Worm (Caenorhabditis elegans): Measurements from ENCODE around the gene Y57A10A.14.
"Not testable (repeated sequence)": the region's sequence is repeated elsewhere in the genome, so short reads cannot be mapped to it uniquely, and the experiment has no call there.

Gene Y57A10A.14

DNA sequence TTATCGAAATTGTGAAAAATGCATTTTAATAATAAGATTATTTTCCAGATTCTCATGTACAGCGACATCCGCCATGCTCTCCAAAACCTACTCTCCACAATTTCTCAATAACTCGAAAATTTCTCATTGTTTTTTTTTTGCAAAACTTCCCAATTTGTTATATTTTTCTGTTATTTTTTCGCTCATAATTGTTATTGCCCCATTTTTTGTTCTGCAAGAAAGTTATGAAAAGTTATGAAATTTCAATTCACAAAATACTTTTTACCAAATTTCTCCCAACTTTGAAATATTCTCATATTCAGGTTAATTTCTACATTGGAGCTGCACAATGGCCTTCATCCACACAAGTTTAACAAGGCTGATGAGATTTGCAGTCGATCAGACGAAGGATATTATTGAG is 34.1 kb upstream of the Y57A10A.14 start, which contains the start of gene Y57A10A.4:
Gene Y57A10A.4 (plus strand): TSS at position 301 of the 400 bp plus-strand sequence.
- not testable (repeated sequence) for TF ChIP-seq nhr-76 (tag; optimal IDR thresholded peaks at IDR 0.05); alr-1 (tag; optimal IDR thresholded peaks at IDR 0.05; ENCODE audit: borderline replicate concordance); ets-5 (GFP tag; IDR thresholded peaks at IDR 0.05)

DNA sequence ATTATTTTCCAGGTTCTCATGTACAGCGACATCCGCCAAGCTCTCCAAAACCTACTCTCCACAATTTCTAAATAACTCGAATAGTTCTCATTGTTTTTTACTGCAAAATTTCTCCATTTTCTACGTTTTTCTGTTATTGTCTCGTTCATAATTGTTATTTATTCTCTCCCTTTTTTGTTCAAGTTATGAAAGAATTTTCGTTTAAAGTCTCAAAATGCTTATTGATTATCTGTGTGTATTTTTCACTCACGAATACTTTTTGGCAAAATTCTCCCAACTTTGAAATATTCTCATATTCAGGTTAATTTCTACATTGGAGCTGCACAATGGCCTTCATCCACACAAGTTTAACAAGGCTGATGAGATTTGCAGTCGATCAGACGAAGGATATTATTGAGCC is 31.6 kb upstream of the Y57A10A.14 start, which contains the start of gene Y57A10A.5:
Gene Y57A10A.5 (plus strand): TSS at position 301 of the 400 bp plus-strand sequence.
- TF ChIP-seq ama-1 (optimal IDR thresholded peaks at IDR 0.05); F16B12.6 (tag; optimal IDR thresholded peaks at IDR 0.05); lin-13 (GFP tag; optimal IDR thresholded peaks at IDR 0.05): not testable (repeated sequence)

DNA sequence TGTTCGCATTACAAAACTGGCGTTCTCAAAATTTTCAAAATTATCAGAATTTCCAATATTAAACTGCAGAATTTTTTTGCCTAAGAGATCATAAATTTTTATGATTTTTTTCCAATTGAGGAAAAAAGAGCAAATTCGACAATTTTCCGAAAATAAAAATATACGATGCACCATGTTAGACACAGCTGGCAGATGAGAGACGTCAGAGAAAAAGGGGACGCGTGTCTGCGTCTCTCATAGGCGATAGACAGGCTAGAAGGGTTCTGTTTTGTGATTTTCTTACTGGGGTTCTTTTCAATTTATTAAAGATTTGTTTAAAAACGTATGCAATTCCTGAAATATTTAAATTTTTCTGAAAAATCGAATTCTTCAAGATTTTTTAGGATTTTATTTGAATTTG is 22.7 kb upstream of the Y57A10A.14 start:
- no peak for TF ChIP-seq nhr-47 (tag; optimal IDR thresholded peaks at IDR 0.05)
- TF ChIP-seq egl-27 (tag; optimal IDR thresholded peaks at IDR 0.05) = no peak
- TF ChIP-seq dpl-1 (GFP tag; optimal IDR thresholded peaks at IDR 0.05) = peak in 2 of 3 experiments; percentile 2 to 13
- no peak for TF ChIP-seq Y116A8C.19 (tag; optimal IDR thresholded peaks at IDR 0.05; ENCODE audit: borderline replicate concordance)
- peak; percentile 5 for TF ChIP-seq F16B12.6 (tag; optimal IDR thresholded peaks at IDR 0.05)
- no peak for TF ChIP-seq rnt-1 (tag; optimal IDR thresholded peaks at IDR 0.05)
- TF ChIP-seq fos-1 (tag; optimal IDR thresholded peaks at IDR 0.05) = no peak
- TF ChIP-seq efl-1 (optimal IDR thresholded peaks at IDR 0.05) = peak; percentile 60 to 67
- TF ChIP-seq efl-1 (GFP tag; optimal IDR thresholded peaks at IDR 0.05 in 1 of 2) = peak in 1 of 2 experiments; percentile 33
- peak; percentile 8 to 45 for TF ChIP-seq lin-35 (GFP tag; optimal IDR thresholded peaks at IDR 0.05)
- no peak for TF ChIP-seq ceh-8 (GFP tag; optimal IDR thresholded peaks at IDR 0.05)
- no peak for TF ChIP-seq unc-30 (tag; optimal IDR thresholded peaks at IDR 0.05)
- TF ChIP-seq unc-86 (tag; optimal IDR thresholded peaks at IDR 0.05) = no peak
- TF ChIP-seq lin-15B (tag; optimal IDR thresholded peaks at IDR 0.05) = peak; percentile 3
- no peak for TF ChIP-seq unc-130 (tag; optimal IDR thresholded peaks at IDR 0.05)
- TF ChIP-seq elt-2 (tag; optimal IDR thresholded peaks at IDR 0.05) = no peak
- TF ChIP-seq tlp-1 (tag; optimal IDR thresholded peaks at IDR 0.05) = no peak

DNA sequence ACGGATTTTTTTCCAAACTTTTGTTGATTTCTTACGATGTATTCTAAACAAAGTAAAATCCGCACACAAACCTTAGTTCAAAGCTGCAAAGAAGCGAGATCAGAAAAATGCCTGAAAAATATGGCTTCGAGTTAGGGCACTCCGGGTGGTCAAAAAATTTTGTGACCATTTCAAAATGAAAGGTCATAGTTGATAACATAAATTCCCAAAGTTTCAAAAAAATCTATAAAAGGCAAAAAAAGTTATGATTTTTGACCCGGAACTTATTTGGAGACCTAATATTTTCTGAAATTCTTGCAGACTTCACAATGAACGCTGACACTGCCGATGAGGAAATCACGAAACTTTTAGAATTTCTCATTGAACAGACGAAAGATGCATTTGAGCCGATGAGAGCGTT is 21.2 kb upstream of the Y57A10A.14 start, which contains the start of gene Y57A10A.8:
Gene Y57A10A.8 (plus strand): TSS at position 301 of the 400 bp plus-strand sequence.
- TF ChIP-seq nhr-28, aly-2, unc-30 (tag; optimal IDR thresholded peaks at IDR 0.05): not testable (repeated sequence)

DNA sequence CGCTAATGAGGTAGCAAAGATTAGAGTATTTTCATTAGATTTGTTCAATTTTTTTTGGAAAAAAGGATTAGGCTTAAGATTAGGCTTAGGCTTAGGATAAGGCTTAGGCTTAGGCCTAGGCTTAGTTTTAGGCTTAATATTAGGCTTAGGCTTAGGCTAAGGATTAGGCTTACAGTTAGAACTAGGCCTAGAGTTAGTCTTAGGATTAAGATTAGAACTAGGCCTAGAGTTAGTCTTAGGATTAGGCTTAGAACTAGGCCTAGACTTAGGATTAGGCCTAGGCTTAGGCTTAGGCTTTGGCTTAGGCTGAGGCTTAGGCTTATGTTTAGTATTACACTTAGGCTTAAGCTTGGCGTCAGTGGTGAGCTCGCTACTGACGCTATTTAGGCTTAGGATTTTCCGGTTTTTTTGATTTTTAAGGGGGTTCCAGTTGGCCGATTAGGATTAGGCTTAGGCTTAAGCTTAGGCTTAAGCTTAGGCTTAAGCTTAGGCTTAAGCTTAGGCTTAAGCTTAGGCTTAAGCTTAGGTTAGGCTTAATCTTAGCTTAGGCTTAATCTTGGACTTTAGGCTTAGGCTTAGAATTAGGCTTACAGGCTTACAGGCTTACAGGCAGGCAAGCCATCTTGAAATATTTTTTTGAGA is 16.1 kb upstream of the Y57A10A.14 start:
- no peak for TF ChIP-seq ceh-63 (GFP tag; optimal IDR thresholded peaks at IDR 0.05)

DNA sequence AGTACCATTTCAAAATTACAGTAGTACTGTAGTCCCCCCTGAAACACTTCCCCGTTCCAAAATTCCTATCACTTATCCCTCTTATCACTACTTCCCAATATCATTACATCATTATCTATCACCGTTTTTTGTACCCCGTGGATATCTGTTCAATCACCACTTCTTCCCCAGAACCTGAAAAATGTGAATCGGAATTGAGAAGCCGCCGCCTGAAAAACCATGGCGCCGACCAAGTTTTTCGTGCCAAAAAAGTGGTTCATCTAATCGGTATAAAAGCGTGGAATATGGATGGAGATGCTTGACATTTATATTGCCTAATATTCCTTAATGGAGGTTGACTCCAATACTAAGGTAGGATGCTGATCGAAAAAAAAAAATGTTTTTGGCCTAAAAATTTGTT is 13.5 kb upstream of the Y57A10A.14 start, which contains the start of gene rol-1:
Gene rol-1 (plus strand): TSS at position 301 of the 400 bp plus-strand sequence.
- TF ChIP-seq lsy-2 (tag; optimal IDR thresholded peaks at IDR 0.05) (no peak), ceh-88 (GFP tag; IDR thresholded peaks at IDR 0.05) (no peak), nhr-28 (tag; optimal IDR thresholded peaks at IDR 0.05) (no peak), efl-3 (GFP tag; optimal IDR thresholded peaks at IDR 0.05) (no peak), F16B12.6 (tag; optimal IDR thresholded peaks at IDR 0.05) (no peak), nhr-237 (tag; optimal IDR thresholded peaks at IDR 0.05) (no peak), unc-30 (tag; optimal IDR thresholded peaks at IDR 0.05) (no peak)

DNA sequence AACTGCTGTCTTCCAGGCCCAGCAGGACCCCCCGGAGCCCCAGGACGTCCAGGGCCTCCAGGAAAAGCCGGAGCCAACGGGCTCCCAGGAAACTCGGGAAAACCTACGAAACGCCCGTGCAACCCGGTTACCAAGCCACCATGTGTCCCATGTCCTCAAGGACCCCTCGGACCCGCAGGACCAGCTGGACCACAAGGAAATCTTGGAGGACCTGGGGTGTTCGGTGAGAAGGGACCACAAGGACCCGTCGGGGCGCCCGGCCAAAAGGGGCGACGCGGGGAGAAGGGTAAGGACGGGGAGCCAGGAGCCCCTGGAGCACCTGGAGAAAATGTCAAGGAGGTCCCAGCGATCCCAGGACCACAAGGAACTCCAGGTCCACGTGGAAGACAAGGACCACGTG is 10.3 kb upstream of the Y57A10A.14 start:
- TF ChIP-seq ceh-63 (GFP tag; optimal IDR thresholded peaks at IDR 0.05) = no peak
- no peak for TF ChIP-seq ztf-11 (tag; optimal IDR thresholded peaks at IDR 0.05)
- no peak for TF ChIP-seq nhr-11 (tag; optimal IDR thresholded peaks at IDR 0.05)
